Worm (Caenorhabditis elegans) whole organism, L4/young adult: ENCODE data around the gene T24B8.3.

Experiments
- W03F9.2 ChIP-seq: fragments of 150-350 bp; optimal IDR thresholded peaks from 2 replicates; lab custom pipeline; 2014; ENCODE audit warnings: missing biosample characterization, missing genetic modification characterization
- dao-5 ChIP-seq: sonication (generic microtip); optimal IDR thresholded peaks from 2 replicates; lab custom pipeline; 2016; ENCODE audit warnings: missing genotype, missing genetic modification characterization, moderate library complexity, missing compliant biosample characterization
- him-1 ChIP-seq: sonication (generic microtip); optimal IDR thresholded peaks from 2 replicates; lab custom pipeline; 2016; ENCODE audit warnings: missing genotype, missing genetic modification reagents, missing genetic modification characterization, missing compliant biosample characterization

ce11 chrII:9098505-9098904, 37.6 kb upstream of the T24B8.3 start, which contains the start of gene clh-5:
- TF ChIP-seq him-1 (no peak), W03F9.2 (tag; lab: Kevin White, UChicago) (no peak), dao-5 (tag; lab: Kevin White, UChicago) (no peak)
